Fruit fly (Drosophila melanogaster) whole organism, embryonic: Measurements from ENCODE around the gene Dis3l2.

Experiments
- Awh ChIP-seq: fragments of 200-800 bp; sonication (Bioruptor generic); IDR thresholded peaks from 2 replicates; pipeline ENCODE4, ENCODE4 v1.3.6; 2022; ENCODE audit warnings: missing biosample characterization, missing genetic modification characterization
- BEAF-32 ChIP-seq: fragments of 200-800 bp; sonication (Bioruptor generic); optimal IDR thresholded peaks from 3 replicates; lab custom pipeline; 2017; ENCODE audit warnings: missing biosample characterization, missing genetic modification characterization, mild to moderate bottlenecking, moderate library complexity, missing genetic modification reagents
- Bdp1 ChIP-seq: fragments of 200-800 bp; sonication (Bioruptor generic); optimal IDR thresholded peaks from 3 replicates; lab custom pipeline; 2016; ENCODE audit warnings: missing biosample characterization, missing genetic modification characterization
- Bgb ChIP-seq: fragments of 200-800 bp; sonication (Bioruptor generic); IDR thresholded peaks from 2 replicates; pipeline ENCODE4 v1.3.6; 2022; ENCODE audit warnings: missing biosample characterization, missing genetic modification characterization; ENCODE audit not compliant: partially characterized antibody
- C15 ChIP-seq: fragments of 200-800 bp; sonication (Bioruptor generic); IDR thresholded peaks from 3 replicates; pipeline ENCODE4 v1.3.6; 2022; ENCODE audit warnings: missing biosample characterization, missing genetic modification characterization
- CG10321 ChIP-seq: fragments of 200-800 bp; sonication (Bioruptor generic); IDR thresholded peaks from 2 replicates; pipeline ENCODE4 v1.3.6; 2022; ENCODE audit warnings: missing biosample characterization, missing genetic modification characterization
- CG11696 ChIP-seq: fragments of 200-800 bp; sonication (Bioruptor generic); IDR thresholded peaks from 2 replicates; pipeline ENCODE4 v1.3.6; 2022; ENCODE audit warnings: missing biosample characterization, missing genetic modification characterization
- CG11723 ChIP-seq: fragments of 200-800 bp; sonication (Bioruptor generic); optimal IDR thresholded peaks from 2 replicates; lab custom pipeline; 2017; ENCODE audit warnings: missing biosample characterization, mild to moderate bottlenecking, missing genetic modification characterization
- CG12071 ChIP-seq: fragments of 200-800 bp; sonication (Bioruptor generic); optimal IDR thresholded peaks from 3 replicates; lab custom pipeline; 2018; ENCODE audit warnings: missing biosample characterization, mild to moderate bottlenecking, missing genetic modification characterization
- CG12659 ChIP-seq: fragments of 200-800 bp; sonication (Bioruptor generic); optimal IDR thresholded peaks from 3 replicates; lab custom pipeline; 2017; ENCODE audit warnings: mild to moderate bottlenecking, missing biosample characterization, missing genetic modification reagents, missing genetic modification characterization
- CG13287 ChIP-seq: fragments of 200-800 bp; sonication (Bioruptor generic); IDR thresholded peaks from 2 replicates; pipeline ENCODE4 v1.3.6; 2022; ENCODE audit warnings: missing biosample characterization, missing genetic modification characterization; ENCODE audit not compliant: partially characterized antibody
- CG14014 ChIP-seq: fragments of 200-800 bp; sonication (Bioruptor generic); IDR thresholded peaks from 2 replicates; pipeline ENCODE4 v1.3.6; 2022; ENCODE audit warnings: missing biosample characterization, missing genetic modification characterization
- CG14710 ChIP-seq: fragments of 200-800 bp; sonication (Bioruptor generic); optimal IDR thresholded peaks from 3 replicates; lab custom pipeline; 2019; ENCODE audit warnings: missing biosample characterization, mild to moderate bottlenecking, missing genetic modification characterization, moderate library complexity
- CG15514 ChIP-seq: fragments of 200-800 bp; sonication (Bioruptor generic); optimal IDR thresholded peaks from 3 replicates; lab custom pipeline; 2017; ENCODE audit warnings: missing biosample characterization, missing genetic modification characterization, mild to moderate bottlenecking, moderate library complexity, missing genetic modification reagents
- CG2116 ChIP-seq: fragments of 200-800 bp; sonication (Bioruptor generic); optimal IDR thresholded peaks from 3 replicates; lab custom pipeline; 2018; ENCODE audit warnings: missing biosample characterization, mild to moderate bottlenecking, missing genetic modification characterization
- CG2875 ChIP-seq: fragments of 200-800 bp; sonication (Bioruptor generic); optimal IDR thresholded peaks from 2 replicates; lab custom pipeline; 2017; ENCODE audit warnings: missing biosample characterization, mild to moderate bottlenecking, missing genetic modification characterization, missing genetic modification reagents
- CG32767 ChIP-seq: fragments of 200-800 bp; sonication (Bioruptor generic); IDR thresholded peaks from 2 replicates; pipeline ENCODE4 v1.3.6; 2022; ENCODE audit warnings: missing biosample characterization, missing genetic modification characterization
- CG34224 ChIP-seq: fragments of 200-800 bp; sonication (Bioruptor generic); IDR thresholded peaks from 3 replicates; pipeline ENCODE4 v1.3.6; 2022; ENCODE audit warnings: missing biosample characterization, missing genetic modification characterization; ENCODE audit not compliant: partially characterized antibody
- CG3847 ChIP-seq: fragments of 200-800 bp; sonication (Bioruptor generic); IDR thresholded peaks from 2 replicates; pipeline ENCODE4 v1.3.6; 2022; ENCODE audit warnings: missing biosample characterization, missing genetic modification characterization
- CG4617 ChIP-seq: fragments of 200-800 bp; sonication (Bioruptor generic); optimal IDR thresholded peaks from 3 replicates; lab custom pipeline; 2016; ENCODE audit warnings: missing biosample characterization, missing genetic modification characterization, borderline replicate concordance
- CG7928 ChIP-seq: fragments of 200-800 bp; sonication (Bioruptor generic); optimal IDR thresholded peaks from 2 replicates; lab custom pipeline; 2017; ENCODE audit warnings: missing biosample characterization, mild to moderate bottlenecking, missing genetic modification characterization
- CG8290 ChIP-seq, 3 experiments: fragments of 200-800 bp; sonication (Bioruptor generic); optimal IDR thresholded peaks; 2 replicates each; lab custom pipeline; 2016 to 2019; ENCODE audit warnings: missing biosample characterization in 3 of 3, missing genetic modification characterization in 3 of 3, mild to moderate bottlenecking in 2 of 3, moderate library complexity in 1 of 3
- CG8924 ChIP-seq: fragments of 200-800 bp; optimal IDR thresholded peaks from 3 replicates; lab custom pipeline; 2019; ENCODE audit warnings: missing biosample characterization, mild to moderate bottlenecking, missing genetic modification characterization, moderate library complexity
- CG9797 ChIP-seq: fragments of 200-800 bp; sonication (Bioruptor generic); optimal IDR thresholded peaks from 3 replicates; lab custom pipeline; 2018; ENCODE audit warnings: missing biosample characterization, mild to moderate bottlenecking, missing genetic modification characterization
- CG9876 ChIP-seq: fragments of 200-800 bp; sonication (Bioruptor generic); optimal IDR thresholded peaks from 2 replicates; lab custom pipeline; 2016; ENCODE audit warnings: missing biosample characterization, missing genetic modification characterization
- D19B ChIP-seq: fragments of 200-800 bp; sonication (Bioruptor generic); optimal IDR thresholded peaks from 2 replicates; lab custom pipeline; 2017; ENCODE audit warnings: missing biosample characterization, mild to moderate bottlenecking, missing genetic modification characterization
- Dll ChIP-seq: fragments of 200-800 bp; sonication (Bioruptor generic); IDR thresholded peaks from 4 replicates; pipeline ENCODE4 v1.3.6; 2022; ENCODE audit warnings: missing biosample characterization, missing genetic modification characterization; ENCODE audit not compliant: partially characterized antibody
- Dp ChIP-seq: fragments of 200-800 bp; sonication (Bioruptor generic); optimal IDR thresholded peaks from 2 replicates; lab custom pipeline; 2018; ENCODE audit warnings: missing biosample characterization, mild to moderate bottlenecking, missing genetic modification characterization, moderate library complexity
- E2f1 ChIP-seq: fragments of 200-800 bp; sonication (Bioruptor generic); IDR thresholded peaks from 2 replicates; pipeline ENCODE4 v1.3.6; 2022; ENCODE audit warnings: missing biosample characterization, missing genetic modification characterization
- Hey ChIP-seq: fragments of 200-800 bp; sonication (Bioruptor generic); optimal IDR thresholded peaks from 3 replicates; lab custom pipeline; 2018; ENCODE audit warnings: missing biosample characterization, mild to moderate bottlenecking, missing genetic modification characterization
- HmgZ ChIP-seq: fragments of 200-800 bp; sonication (Bioruptor generic); optimal IDR thresholded peaks from 2 replicates; lab custom pipeline; 2018; ENCODE audit warnings: missing biosample characterization, mild to moderate bottlenecking, missing genetic modification characterization
- MBD-R2 ChIP-seq: fragments of 200-800 bp; sonication (Bioruptor generic); IDR thresholded peaks from 2 replicates; pipeline ENCODE4 v1.3.6; 2022; ENCODE audit warnings: missing biosample characterization, missing genetic modification characterization
- NK7.1 ChIP-seq: fragments of 200-800 bp; sonication (Bioruptor generic); optimal IDR thresholded peaks from 3 replicates; lab custom pipeline; 2016; ENCODE audit warnings: missing biosample characterization, missing genetic modification characterization
- Neu2 ChIP-seq: fragments of 200-800 bp; sonication (Bioruptor generic); optimal IDR thresholded peaks from 3 replicates; lab custom pipeline; 2016; ENCODE audit warnings: missing biosample characterization, missing genetic modification characterization, borderline replicate concordance
- Sin3A ChIP-seq: fragments of >200 bp; optimal IDR thresholded peaks from 2 replicates; lab custom pipeline; 2018
- Sry-δ ChIP-seq: fragments of 200-800 bp; sonication (Bioruptor generic); optimal IDR thresholded peaks from 2 replicates; lab custom pipeline; 2016; ENCODE audit warnings: missing biosample characterization, missing genetic modification characterization
- YL-1 ChIP-seq: fragments of 200-800 bp; sonication (Bioruptor generic); optimal IDR thresholded peaks from 3 replicates; lab custom pipeline; 2017; ENCODE audit warnings: missing biosample characterization, mild to moderate bottlenecking, missing genetic modification characterization
- amos ChIP-seq: fragments of 200-800 bp; sonication (Bioruptor generic); IDR thresholded peaks from 2 replicates; pipeline ENCODE4 v1.3.6; 2022; ENCODE audit warnings: missing biosample characterization, missing genetic modification characterization; ENCODE audit not compliant: partially characterized antibody
- bbx ChIP-seq: fragments of 200-800 bp; sonication (Bioruptor generic); IDR thresholded peaks from 2 replicates; pipeline ENCODE4 v1.3.6; 2022; ENCODE audit warnings: missing biosample characterization, missing genetic modification characterization; ENCODE audit not compliant: partially characterized antibody
- bigmax ChIP-seq: fragments of 200-800 bp; sonication (Bioruptor generic); optimal IDR thresholded peaks from 2 replicates; lab custom pipeline; 2018; ENCODE audit warnings: missing biosample characterization, mild to moderate bottlenecking, missing genetic modification characterization
- btn ChIP-seq: fragments of 200-800 bp; sonication (Bioruptor generic); optimal IDR thresholded peaks from 2 replicates; lab custom pipeline; 2016; ENCODE audit warnings: missing biosample characterization, missing genetic modification characterization
- gfzf ChIP-seq: fragments of 200-800 bp; sonication (Bioruptor generic); optimal IDR thresholded peaks from 2 replicates; lab custom pipeline; 2016; ENCODE audit warnings: missing biosample characterization, mild to moderate bottlenecking, missing genetic modification characterization, moderate library complexity
- phol ChIP-seq: fragments of 200-800 bp; sonication (Bioruptor generic); optimal IDR thresholded peaks from 3 replicates; lab custom pipeline; 2018; ENCODE audit warnings: missing biosample characterization, mild to moderate bottlenecking, missing genetic modification characterization, moderate library complexity
- pzg ChIP-seq: fragments of 200-800 bp; sonication (Bioruptor generic); optimal IDR thresholded peaks from 3 replicates; lab custom pipeline; 2018; ENCODE audit warnings: missing biosample characterization, mild to moderate bottlenecking, missing genetic modification characterization, moderate library complexity
- ro ChIP-seq: fragments of 200-800 bp; sonication (Bioruptor generic); IDR thresholded peaks from 2 replicates; pipeline ENCODE4 v1.3.6; 2022; ENCODE audit warnings: missing biosample characterization, missing genetic modification characterization
- row ChIP-seq: fragments of 200-800 bp; sonication (Bioruptor generic); IDR thresholded peaks from 3 replicates; pipeline ENCODE4 v1.3.6; 2022; ENCODE audit warnings: missing biosample characterization, missing genetic modification characterization
- stwl ChIP-seq: fragments of 200-800 bp; sonication (Bioruptor generic); optimal IDR thresholded peaks from 3 replicates; lab custom pipeline; 2018; ENCODE audit warnings: missing biosample characterization, mild to moderate bottlenecking, missing genetic modification characterization, moderate library complexity
- trem ChIP-seq: fragments of 200-800 bp; optimal IDR thresholded peaks from 3 replicates; lab custom pipeline; 2019; ENCODE audit warnings: missing biosample characterization, mild to moderate bottlenecking, missing genetic modification characterization, moderate library complexity
- vfl ChIP-seq: fragments of 200-800 bp; sonication (Bioruptor generic); optimal IDR thresholded peaks from 2 replicates; lab custom pipeline; 2016; ENCODE audit warnings: missing biosample characterization, missing genetic modification characterization

Dis3l2 gene

dm6 chr3L:212520-212919 lies at the start of gene Dis3l2, which contains the start of gene thoc7:
Dis3l2 (plus strand) TSS chr3L:212709.
thoc7 (minus strand) TSS chr3L:212687.
- TF ChIP-seq NK7.1 (GFP tag; lab: Kevin White, UChicago) (no peak), phol (tag; lab: Kevin White, UChicago) (peak; percentile 10), CG34224 (GFP tag; lab: Robert Waterston, UW) (peak; percentile 39; the same call in 1 of the 3 replicates), btn (no peak), MBD-R2 (GFP tag; lab: Robert Waterston, UW) (peak; percentile 80), amos (peak; percentile 29; the same call in 1 of the 2 replicates), CG11723 (GFP tag; lab: Kevin White, UChicago) (no peak), row (GFP tag; lab: Robert Waterston, UW) (0 out of 3 replicates have a peak, but pooled peaks have one; percentile 13), Neu2 (GFP tag; lab: Kevin White, UChicago) (no peak), CG7928 (GFP tag; lab: Kevin White, UChicago) (no peak), bigmax (GFP tag; lab: Kevin White, UChicago) (peak; percentile 62), C15 (GFP tag; lab: Robert Waterston, UW) (no peak), Dp (peak; percentile 11), CG13287 (GFP tag; lab: Robert Waterston, UW) (peak; percentile 42; the same call in 1 of the 2 replicates), CG8290 (GFP tag; optimal IDR thresholded peaks at IDR 0.05; lab: Kevin White, UChicago) (no peak), CG8290 (tag; optimal IDR thresholded peaks at IDR 0.05; lab: Kevin White, UChicago) (no peak), CG8924 (no peak), CG15514 (GFP tag; lab: Kevin White, UChicago) (peak; percentile 32), CG2116 (peak; percentile 10), E2f1 (no peak), Sry-δ (peak; percentile 16), CG14710 (tag; lab: Kevin White, UChicago) (peak; percentile 16), Awh (GFP tag; lab: Robert Waterston, UW) (no peak), Bdp1 (GFP tag; lab: Kevin White, UChicago) (no peak), Hey (tag; lab: Kevin White, UChicago) (no peak), CG12659 (GFP tag; lab: Kevin White, UChicago) (peak; percentile 12), HmgZ (tag; lab: Kevin White, UChicago) (peak; percentile 0), CG12071 (GFP tag; lab: Kevin White, UChicago) (no peak), trem (peak; percentile 5), bbx (GFP tag; lab: Robert Waterston, UW) (peak; percentile 7; the same call in 1 of the 2 replicates), pzg (GFP tag; lab: Kevin White, UChicago) (peak; percentile 61), CG3847 (GFP tag; lab: Robert Waterston, UW) (no peak), Bgb (GFP tag; lab: Robert Waterston, UW) (peak; percentile 19; the same call in 1 of the 2 replicates), CG4617 (GFP tag; lab: Kevin White, UChicago) (peak; percentile 90), CG9876 (GFP tag; lab: Kevin White, UChicago) (no peak), Sin3A (lab: Kevin White, UChicago) (peak; percentile 40), Dll (peak; percentile 20; the same call in 1 of the 4 replicates), CG10321 (GFP tag; lab: Robert Waterston, UW) (no peak), CG14014 (GFP tag; lab: Robert Waterston, UW) (no peak), vfl (GFP tag; lab: Kevin White, UChicago) (no peak), YL-1 (GFP tag; lab: Kevin White, UChicago) (peak; percentile 44), CG11696 (GFP tag; lab: Robert Waterston, UW) (no peak), gfzf (GFP tag; lab: Kevin White, UChicago) (peak; percentile 87), ro (GFP tag; lab: Robert Waterston, UW) (no peak), CG2875 (GFP tag; lab: Kevin White, UChicago) (no peak), stwl (peak; percentile 77), CG9797 (GFP tag; lab: Kevin White, UChicago) (peak; percentile 79), CG32767 (GFP tag; lab: Robert Waterston, UW) (no peak), BEAF-32 (peak; percentile 24), D19B (GFP tag; lab: Kevin White, UChicago) (no peak)
